Fruit fly (Drosophila melanogaster) whole organism, embryonic: ENCODE data around the gene rho-5.
A peak's percentile ranks its signal among the peaks of the same experiment; 100 is the strongest.

ENCODE experiments used
- Abd-B ChIP-seq: fragments of 200-800 bp; sonication (Bioruptor generic); optimal IDR thresholded peaks from 2 replicates; lab custom pipeline; 2018; ENCODE audit warnings: missing biosample characterization, mild to moderate bottlenecking, missing genetic modification characterization, moderate library complexity
- B-H1 ChIP-seq: fragments of 200-800 bp; sonication (Bioruptor generic); IDR thresholded peaks from 3 replicates; pipeline ENCODE4 v1.3.6; 2022; ENCODE audit warnings: missing biosample characterization, missing genetic modification characterization
- CG11695 ChIP-seq: fragments of 200-800 bp; sonication (Bioruptor generic); IDR thresholded peaks from 3 replicates; pipeline ENCODE4 v1.3.6; 2022; ENCODE audit warnings: missing biosample characterization, missing genetic modification characterization
- CG13296 ChIP-seq: fragments of 200-800 bp; sonication (Bioruptor generic); optimal IDR thresholded peaks from 3 replicates; lab custom pipeline; 2018; ENCODE audit warnings: missing biosample characterization, mild to moderate bottlenecking, missing genetic modification characterization
- CG14667 ChIP-seq: fragments of 200-800 bp; sonication (Bioruptor generic); IDR thresholded peaks from 2 replicates; pipeline ENCODE4 v1.3.6; 2022; ENCODE audit warnings: missing biosample characterization, missing genetic modification characterization
- CG1647 ChIP-seq: fragments of 200-800 bp; sonication (Bioruptor generic); optimal IDR thresholded peaks from 3 replicates; lab custom pipeline; 2016; ENCODE audit warnings: missing biosample characterization, missing genetic modification characterization
- CG17328 ChIP-seq: fragments of 200-800 bp; sonication (Bioruptor generic); IDR thresholded peaks from 2 replicates; pipeline ENCODE4 v1.3.6; 2022; ENCODE audit warnings: missing biosample characterization, missing genetic modification characterization
- CG17802 ChIP-seq: fragments of 200-800 bp; sonication (Bioruptor generic); optimal IDR thresholded peaks from 2 replicates; lab custom pipeline; 2018; ENCODE audit warnings: missing biosample characterization, mild to moderate bottlenecking, missing genetic modification characterization, moderate library complexity
- CG2889 ChIP-seq: fragments of 200-800 bp; sonication (Bioruptor generic); IDR thresholded peaks from 3 replicates; pipeline ENCODE4 v1.3.6; 2022; ENCODE audit warnings: missing biosample characterization, missing genetic modification characterization
- CG30431 ChIP-seq: fragments of 200-800 bp; sonication (Bioruptor generic); optimal IDR thresholded peaks from 2 replicates; lab custom pipeline; 2017; ENCODE audit warnings: missing biosample characterization, missing genetic modification characterization
- CG3065 ChIP-seq: fragments of 200-800 bp; sonication (Bioruptor generic); optimal IDR thresholded peaks from 2 replicates; lab custom pipeline; 2016; ENCODE audit warnings: missing biosample characterization, missing genetic modification characterization
- CG3838 ChIP-seq: fragments of 200-800 bp; sonication (Bioruptor generic); optimal IDR thresholded peaks from 3 replicates; lab custom pipeline; 2016; ENCODE audit warnings: missing biosample characterization, missing genetic modification characterization
- CG6683 ChIP-seq: fragments of 200-800 bp; sonication (Bioruptor generic); optimal IDR thresholded peaks from 2 replicates; lab custom pipeline; 2017; ENCODE audit warnings: missing biosample characterization, mild to moderate bottlenecking, missing genetic modification characterization, missing genetic modification reagents
- CG9876 ChIP-seq: fragments of 200-800 bp; sonication (Bioruptor generic); optimal IDR thresholded peaks from 2 replicates; lab custom pipeline; 2016; ENCODE audit warnings: missing biosample characterization, missing genetic modification characterization
- CG9932 ChIP-seq: fragments of 200-800 bp; sonication (Bioruptor generic); IDR thresholded peaks from 2 replicates; pipeline ENCODE4 v1.3.6; 2022; ENCODE audit warnings: missing biosample characterization, missing genetic modification characterization
- D19B ChIP-seq: fragments of 200-800 bp; sonication (Bioruptor generic); optimal IDR thresholded peaks from 2 replicates; lab custom pipeline; 2017; ENCODE audit warnings: missing biosample characterization, mild to moderate bottlenecking, missing genetic modification characterization
- Dek ChIP-seq: fragments of 200-800 bp; sonication (Bioruptor generic); optimal IDR thresholded peaks from 3 replicates; lab custom pipeline; 2019; ENCODE audit warnings: missing biosample characterization, mild to moderate bottlenecking, missing genetic modification characterization, moderate library complexity
- Dp ChIP-seq: fragments of 200-800 bp; sonication (Bioruptor generic); optimal IDR thresholded peaks from 2 replicates; lab custom pipeline; 2018; ENCODE audit warnings: missing biosample characterization, mild to moderate bottlenecking, missing genetic modification characterization, moderate library complexity
- HHEX ChIP-seq: fragments of 200-800 bp; sonication (Bioruptor generic); optimal IDR thresholded peaks from 3 replicates; lab custom pipeline; 2017; ENCODE audit warnings: missing biosample characterization, mild to moderate bottlenecking, missing genetic modification characterization, missing genetic modification reagents
- HLHmδ ChIP-seq: fragments of 200-800 bp; sonication (Bioruptor generic); optimal IDR thresholded peaks from 2 replicates; lab custom pipeline; 2018; ENCODE audit warnings: missing biosample characterization, mild to moderate bottlenecking, missing genetic modification characterization, moderate library complexity
- Kr ChIP-seq: fragments of 200-800 bp; sonication (Bioruptor generic); optimal IDR thresholded peaks from 2 replicates; lab custom pipeline; 2017; ENCODE audit warnings: missing biosample characterization, mild to moderate bottlenecking, missing genetic modification characterization
- NC2α ChIP-seq: fragments of 200-800 bp; sonication (Bioruptor generic); optimal IDR thresholded peaks from 2 replicates; lab custom pipeline; 2016; ENCODE audit warnings: missing biosample characterization, missing genetic modification characterization
- Opbp ChIP-seq: fragments of 200-800 bp; sonication (Bioruptor generic); IDR thresholded peaks from 3 replicates; pipeline ENCODE4 v1.3.6; 2022; ENCODE audit warnings: missing biosample characterization, missing genetic modification characterization; ENCODE audit not compliant: partially characterized antibody
- Optix ChIP-seq: fragments of 200-800 bp; sonication (Bioruptor generic); IDR thresholded peaks from 3 replicates; pipeline ENCODE4 v1.3.6; 2022; ENCODE audit warnings: missing biosample characterization, missing genetic modification characterization
- PHDP ChIP-seq: fragments of 200-800 bp; sonication (Bioruptor generic); optimal IDR thresholded peaks from 3 replicates; lab custom pipeline; 2018; ENCODE audit warnings: missing biosample characterization, mild to moderate bottlenecking, missing genetic modification characterization, moderate library complexity
- Poxn ChIP-seq: fragments of 200-800 bp; sonication (Bioruptor generic); IDR thresholded peaks from 2 replicates; pipeline ENCODE4 v1.3.6; 2022; ENCODE audit warnings: missing biosample characterization, missing genetic modification characterization
- Six4 ChIP-seq: fragments of 200-800 bp; sonication (Bioruptor generic); optimal IDR thresholded peaks from 2 replicates; lab custom pipeline; 2016; ENCODE audit warnings: missing biosample characterization, missing genetic modification characterization
- abd-A ChIP-seq: fragments of 200-800 bp; sonication (Bioruptor generic); optimal IDR thresholded peaks from 3 replicates; lab custom pipeline; 2019; ENCODE audit warnings: missing biosample characterization, mild to moderate bottlenecking, missing genetic modification characterization, moderate library complexity
- al ChIP-seq: fragments of 200-800 bp; sonication (Bioruptor generic); IDR thresholded peaks from 2 replicates; pipeline ENCODE4 v1.3.6; 2022; ENCODE audit warnings: missing biosample characterization, missing genetic modification characterization
- ato ChIP-seq: fragments of 200-800 bp; sonication (Bioruptor generic); IDR thresholded peaks from 2 replicates; pipeline ENCODE4 v1.3.6; 2022; ENCODE audit warnings: missing biosample characterization, missing genetic modification characterization; ENCODE audit not compliant: partially characterized antibody
- cad ChIP-seq: fragments of >200 bp; optimal IDR thresholded peaks from 2 replicates; lab custom pipeline; 2017; ENCODE audit warnings: missing biosample characterization, missing genetic modification characterization
- crc ChIP-seq: fragments of 200-800 bp; sonication (Bioruptor generic); optimal IDR thresholded peaks from 2 replicates; lab custom pipeline; 2016; ENCODE audit warnings: missing biosample characterization, missing genetic modification characterization
- dimm ChIP-seq: fragments of 200-800 bp; sonication (Bioruptor generic); IDR thresholded peaks from 2 replicates; pipeline ENCODE4 v1.3.6; 2022; ENCODE audit warnings: missing biosample characterization, missing genetic modification characterization
- dm ChIP-seq: fragments of 200-800 bp; sonication (Bioruptor generic); optimal IDR thresholded peaks from 3 replicates; lab custom pipeline; 2016; ENCODE audit warnings: missing biosample characterization, missing genetic modification characterization
- dysf ChIP-seq: fragments of 200-800 bp; sonication (Bioruptor generic); IDR thresholded peaks from 3 replicates; pipeline ENCODE4 v1.3.6; 2022; ENCODE audit warnings: missing biosample characterization, missing genetic modification characterization
- fd96Cb ChIP-seq: fragments of 200-800 bp; sonication (Bioruptor generic); optimal IDR thresholded peaks from 2 replicates; lab custom pipeline; 2018; ENCODE audit warnings: missing biosample characterization, mild to moderate bottlenecking, missing genetic modification characterization, moderate library complexity
- gsb ChIP-seq: fragments of 200-800 bp; sonication (Bioruptor generic); IDR thresholded peaks from 2 replicates; pipeline ENCODE4 v1.3.6; 2022; ENCODE audit warnings: missing biosample characterization, missing genetic modification characterization
- hkb ChIP-seq, 2 experiments: fragments of 200-800 bp in 1 of 2; fragments of >200 bp in 1 of 2; sonication (Bioruptor generic) in 1 of 2; IDR thresholded peaks in 1 of 2; optimal IDR thresholded peaks in 1 of 2; 2 replicates each; pipeline versions ENCODE4 v1.3.6 to Lab custom; 2017 to 2022; ENCODE audit warnings: missing biosample characterization in 1 of 2, missing genetic modification characterization in 1 of 2
- lola ChIP-seq, 3 experiments: fragments of >200 bp in 2 of 3; fragments of 200-800 bp in 1 of 3; sonication (Bioruptor generic) in 1 of 3; optimal IDR thresholded peaks; 2 replicates each; lab custom pipeline; 2017 to 2019; ENCODE audit warnings: missing biosample characterization in 3 of 3, missing genetic modification characterization in 3 of 3, mild to moderate bottlenecking in 1 of 3, moderate library complexity in 1 of 3
- nerfin-2 ChIP-seq: fragments of 200-800 bp; sonication (Bioruptor generic); IDR thresholded peaks from 2 replicates; pipeline ENCODE4 v1.3.6; 2022; ENCODE audit warnings: missing biosample characterization, missing genetic modification characterization; ENCODE audit not compliant: partially characterized antibody
- p53 ChIP-seq: fragments of 200-800 bp; sonication (Bioruptor generic); optimal IDR thresholded peaks from 2 replicates; lab custom pipeline; 2016; ENCODE audit warnings: missing biosample characterization, missing genetic modification characterization
- phol ChIP-seq: fragments of 200-800 bp; sonication (Bioruptor generic); optimal IDR thresholded peaks from 3 replicates; lab custom pipeline; 2018; ENCODE audit warnings: missing biosample characterization, mild to moderate bottlenecking, missing genetic modification characterization, moderate library complexity
- psq ChIP-seq: fragments of 200-800 bp; sonication (Bioruptor generic); optimal IDR thresholded peaks from 2 replicates; lab custom pipeline; 2017; ENCODE audit warnings: missing biosample characterization, missing genetic modification characterization
- row ChIP-seq: fragments of 200-800 bp; sonication (Bioruptor generic); IDR thresholded peaks from 3 replicates; pipeline ENCODE4 v1.3.6; 2022; ENCODE audit warnings: missing biosample characterization, missing genetic modification characterization
- ssp ChIP-seq: fragments of 200-800 bp; sonication (Bioruptor generic); IDR thresholded peaks from 2 replicates; pipeline ENCODE4 v1.3.6; 2022; ENCODE audit warnings: missing biosample characterization, missing genetic modification characterization
- stc ChIP-seq: fragments of 200-800 bp; sonication (Bioruptor generic); IDR thresholded peaks from 2 replicates; pipeline ENCODE4 v1.3.6; 2022; ENCODE audit warnings: missing biosample characterization, missing genetic modification characterization
- vnd ChIP-seq: fragments of 200-800 bp; sonication (Bioruptor generic); IDR thresholded peaks from 3 replicates; pipeline ENCODE4 v1.3.6; 2022; ENCODE audit warnings: missing biosample characterization, missing genetic modification characterization; ENCODE audit not compliant: partially characterized antibody
- wor ChIP-seq: fragments of 200-800 bp; sonication (Bioruptor generic); IDR thresholded peaks from 2 replicates; pipeline ENCODE4 v1.3.6; 2022; ENCODE audit warnings: missing biosample characterization, missing genetic modification characterization
- zf30C ChIP-seq: fragments of 200-800 bp; sonication (Bioruptor generic); optimal IDR thresholded peaks from 3 replicates; lab custom pipeline; 2018; ENCODE audit warnings: missing biosample characterization, mild to moderate bottlenecking, missing genetic modification characterization

The rho-5 gene

DNA sequence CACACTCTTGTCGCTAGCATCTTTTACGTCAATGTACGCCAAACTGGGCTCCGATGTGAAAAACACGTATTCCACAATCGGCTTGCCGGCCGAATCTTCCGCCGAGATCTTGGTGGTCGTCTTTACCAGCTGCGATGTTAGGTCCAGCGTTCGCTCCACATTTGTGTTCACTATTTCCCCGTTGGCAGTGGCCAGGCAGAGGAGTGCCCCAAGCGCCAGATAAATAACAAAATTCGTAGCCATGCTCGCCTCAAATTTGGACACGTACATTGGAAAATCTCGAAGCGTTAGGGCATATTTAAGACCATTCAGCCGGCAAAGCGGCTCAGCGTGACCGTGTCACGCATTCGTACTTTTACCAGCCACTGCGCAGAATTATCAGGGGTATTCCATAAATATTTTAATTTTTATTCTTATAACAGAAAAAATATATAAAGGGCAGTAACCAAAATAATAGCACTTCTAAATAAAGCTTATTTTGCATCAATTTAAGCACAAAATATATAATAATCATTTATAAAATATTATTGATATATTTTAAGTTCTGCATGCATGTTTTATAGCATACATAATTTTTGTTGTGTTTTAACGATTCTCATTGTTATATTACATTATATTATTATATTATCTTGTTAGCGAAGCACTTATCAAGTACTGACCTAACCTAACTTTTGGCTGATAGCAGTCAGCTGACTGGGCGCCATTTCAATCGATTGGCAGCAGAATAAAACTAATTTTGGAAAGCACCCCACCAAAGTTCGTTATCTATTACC, 1.9 kb upstream of the rho-5 start, which contains the start of the genes CG33303 and dpr19 (continued):
- no peak for TF ChIP-seq dimm (GFP tag; lab: Robert Waterston, UW)
- no peak for TF ChIP-seq Optix (GFP tag; lab: Robert Waterston, UW)
- TF ChIP-seq Dek, result peak; percentile 83
- TF ChIP-seq CG14667 (GFP tag; lab: Robert Waterston, UW), result no peak; the same call in 1 of the 2 replicates
- TF ChIP-seq psq (GFP tag; lab: Kevin White, UChicago), result peak; percentile 10
- TF ChIP-seq row (GFP tag; lab: Robert Waterston, UW), result peak; percentile 83
- no peak for TF ChIP-seq CG3838 (GFP tag; lab: Kevin White, UChicago)
- TF ChIP-seq al (GFP tag; lab: Robert Waterston, UW), result no peak; the same call in 1 of the 2 replicates
- TF ChIP-seq hkb (optimal IDR thresholded peaks at IDR 0.05; lab: Kevin White, UChicago), result no peak
- peak; percentile 78 for TF ChIP-seq hkb (GFP tag; IDR thresholded peaks at IDR 0.05; lab: Robert Waterston, UW)
- no peak for TF ChIP-seq CG30431 (GFP tag; lab: Kevin White, UChicago)
- peak; percentile 60; the same call in 1 of the 2 replicates for TF ChIP-seq ssp (GFP tag; lab: Robert Waterston, UW)
- no peak for TF ChIP-seq HLHmδ (GFP tag; lab: Kevin White, UChicago)
- peak; percentile 30 for TF ChIP-seq Dp (GFP tag; lab: Kevin White, UChicago)
- no peak for TF ChIP-seq gsb (GFP tag; lab: Robert Waterston, UW)
- TF ChIP-seq ato (GFP tag; lab: Robert Waterston, UW), result no peak
- no peak for TF ChIP-seq Opbp (GFP tag; lab: Robert Waterston, UW)
- no peak for TF ChIP-seq p53 (GFP tag; lab: Kevin White, UChicago)
- peak; percentile 79 for TF ChIP-seq CG17328 (GFP tag; lab: Robert Waterston, UW)
- TF ChIP-seq crc (GFP tag; lab: Kevin White, UChicago), result no peak
- TF ChIP-seq phol (tag; lab: Kevin White, UChicago), result peak; percentile 90
- no peak for TF ChIP-seq vnd (GFP tag; lab: Robert Waterston, UW)
- peak; percentile 76 for TF ChIP-seq CG11695 (GFP tag; lab: Robert Waterston, UW)
- TF ChIP-seq cad (GFP tag; lab: Kevin White, UChicago), result no peak
- TF ChIP-seq Kr (GFP tag; lab: Kevin White, UChicago), result no peak
- peak; percentile 21 for TF ChIP-seq D19B
- peak; percentile 17; the same call in 1 of the 2 replicates for TF ChIP-seq CG9932 (GFP tag; lab: Robert Waterston, UW)
- TF ChIP-seq dm, result no peak
- peak; percentile 27; the same call in 1 of the 3 replicates for TF ChIP-seq B-H1 (GFP tag; lab: Robert Waterston, UW)
- TF ChIP-seq stc (GFP tag; lab: Robert Waterston, UW), result peak; percentile 74
- peak; percentile 66 for TF ChIP-seq fd96Cb (tag; lab: Kevin White, UChicago)
- TF ChIP-seq CG13296 (GFP tag; lab: Kevin White, UChicago), result peak; percentile 87
- no peak for TF ChIP-seq NC2α (GFP tag; lab: Kevin White, UChicago)
- TF ChIP-seq abd-A (tag; lab: Kevin White, UChicago), result no peak
- TF ChIP-seq CG2889, result no peak
- no peak for TF ChIP-seq CG1647
- TF ChIP-seq dysf (GFP tag; lab: Robert Waterston, UW), result peak; percentile 71; the same call in 1 of the 3 replicates
- TF ChIP-seq CG6683, result peak; percentile 68
- TF ChIP-seq CG3065, result no peak
- TF ChIP-seq wor (GFP tag; lab: Robert Waterston, UW), result no peak
- TF ChIP-seq nerfin-2 (GFP tag; lab: Robert Waterston, UW), result no peak
- no peak for TF ChIP-seq Abd-B
- TF ChIP-seq zf30C (GFP tag; lab: Kevin White, UChicago), result no peak
- peak; percentile 47 for TF ChIP-seq Six4 (GFP tag; lab: Kevin White, UChicago)
- TF ChIP-seq lola (GFP tag; optimal IDR thresholded peaks at IDR 0.05; lab: Kevin White, UChicago), result peak in 1 of 3 experiments; percentile 77
- peak; percentile 18 for TF ChIP-seq CG17802 (tag; lab: Kevin White, UChicago)
- no peak for TF ChIP-seq Poxn (GFP tag; lab: Robert Waterston, UW)
- peak; percentile 71 for TF ChIP-seq HHEX (GFP tag; lab: Kevin White, UChicago)
- no peak for TF ChIP-seq CG9876 (GFP tag; lab: Kevin White, UChicago)
- peak; percentile 90 for TF ChIP-seq PHDP
